Fruit fly (Drosophila melanogaster): ENCODE data around the gene sas.

The sas gene

dm6 chr3R:7130827-7131226 is 31.8 kb upstream of the sas start (continued):
- TF ChIP-seq CG4707 (GFP tag; optimal IDR thresholded peaks at IDR 0.05) = no peak
- TF ChIP-seq Dek (tag; optimal IDR thresholded peaks at IDR 0.05) = no peak
- TF ChIP-seq CG2116 (GFP tag; optimal IDR thresholded peaks at IDR 0.05) = peak; percentile 21
- TF ChIP-seq CG1602 (GFP tag; optimal IDR thresholded peaks at IDR 0.05) = no peak
- TF ChIP-seq Bgb (GFP tag; IDR thresholded peaks at IDR 0.05; ENCODE audit: partially characterized antibody) = peak; percentile 96
- TF ChIP-seq CG12391 (tag; optimal IDR thresholded peaks at IDR 0.05) = no peak
- TF ChIP-seq CG15514 (GFP tag; optimal IDR thresholded peaks at IDR 0.05) = peak; percentile 2
- TF ChIP-seq Vsx1 (GFP tag; optimal IDR thresholded peaks at IDR 0.05) = no peak
- no peak for TF ChIP-seq Xbp1 (GFP tag; optimal IDR thresholded peaks at IDR 0.05)
- no peak for TF ChIP-seq org-1 (GFP tag; optimal IDR thresholded peaks at IDR 0.05)
- TF ChIP-seq ssp (GFP tag; IDR thresholded peaks at IDR 0.05) = no peak
- TF ChIP-seq D19B (GFP tag; optimal IDR thresholded peaks at IDR 0.05) = no peak
- TF ChIP-seq stwl (tag; optimal IDR thresholded peaks at IDR 0.05) = peak; percentile 51
- no peak for TF ChIP-seq CG30403 (GFP tag; optimal IDR thresholded peaks at IDR 0.05)
- no peak for TF ChIP-seq ham (GFP tag; IDR thresholded peaks at IDR 0.05)
- TF ChIP-seq CG6765 (GFP tag; optimal IDR thresholded peaks at IDR 0.05) = no peak
- TF ChIP-seq CoRest (tag; optimal IDR thresholded peaks at IDR 0.05) = no peak
- no peak for TF ChIP-seq ap (GFP tag; IDR thresholded peaks at IDR 0.05)
- TF ChIP-seq CG2712 (tag; optimal IDR thresholded peaks at IDR 0.05) = peak; percentile 32
- TF ChIP-seq ind (GFP tag; optimal IDR thresholded peaks at IDR 0.05) = no peak
- TF ChIP-seq CG16815 (GFP tag; optimal IDR thresholded peaks at IDR 0.05) = no peak
- no peak for TF ChIP-seq Xrp1 (GFP tag; IDR thresholded peaks at IDR 0.05)
- TF ChIP-seq CG34224 (GFP tag; IDR thresholded peaks at IDR 0.05; ENCODE audit: partially characterized antibody) = peak; percentile 96
- TF ChIP-seq CG9817 (tag; optimal IDR thresholded peaks at IDR 0.05) = no peak
- no peak for TF ChIP-seq vfl (GFP tag; optimal IDR thresholded peaks at IDR 0.05)
- no peak for TF ChIP-seq Spps (tag; optimal IDR thresholded peaks at IDR 0.05)
- TF ChIP-seq E2f1 (GFP tag; IDR thresholded peaks at IDR 0.05) = no peak
- TF ChIP-seq aop (GFP tag; IDR thresholded peaks at IDR 0.05) = no peak
- no peak for TF ChIP-seq CG13123 (GFP tag; optimal IDR thresholded peaks at IDR 0.05)
- TF ChIP-seq Sry-δ (GFP tag; optimal IDR thresholded peaks at IDR 0.05) = peak; percentile 42
- TF ChIP-seq lmd (GFP tag; IDR thresholded peaks at IDR 0.05) = no peak
- no peak for TF ChIP-seq crc (GFP tag; optimal IDR thresholded peaks at IDR 0.05)
- no peak for TF ChIP-seq bcd (GFP tag; optimal IDR thresholded peaks at IDR 0.05)
- TF ChIP-seq CG6254 (GFP tag; optimal IDR thresholded peaks at IDR 0.05) = no peak
- TF ChIP-seq chif (GFP tag; optimal IDR thresholded peaks at IDR 0.05) = no peak
- TF ChIP-seq CG13775 (GFP tag; optimal IDR thresholded peaks at IDR 0.05) = no peak
- no peak for TF ChIP-seq Ravus (GFP tag; IDR thresholded peaks at IDR 0.05)
- TF ChIP-seq CG12104 (GFP tag; optimal IDR thresholded peaks at IDR 0.05) = no peak
- no peak for TF ChIP-seq lab (GFP tag; optimal IDR thresholded peaks at IDR 0.05)
- no peak for TF ChIP-seq dm (GFP tag; optimal IDR thresholded peaks at IDR 0.05)
- TF ChIP-seq stc (GFP tag; IDR thresholded peaks at IDR 0.05) = peak; percentile 4; the same call in 1 of the 2 replicates
- no peak for TF ChIP-seq Ada2b (GFP tag; IDR thresholded peaks at IDR 0.05)
- TF ChIP-seq CG15269 (tag; optimal IDR thresholded peaks at IDR 0.05) = no peak
- TF ChIP-seq gsb-n (tag; optimal IDR thresholded peaks at IDR 0.05) = peak; percentile 79
- peak; percentile 81 for TF ChIP-seq CG2129 (GFP tag; IDR thresholded peaks at IDR 0.05; ENCODE audit: partially characterized antibody)
- TF ChIP-seq fd3F (GFP tag; optimal IDR thresholded peaks at IDR 0.05) = no peak
- peak in 1 of 2 experiments; percentile 40 for TF ChIP-seq Pdp1 (GFP tag; optimal IDR thresholded peaks at IDR 0.05)
- no peak for TF ChIP-seq CG13296 (GFP tag; optimal IDR thresholded peaks at IDR 0.05)
- TF ChIP-seq NfI (GFP tag; optimal IDR thresholded peaks at IDR 0.05) = no peak
- TF ChIP-seq Chrac-16 (GFP tag; optimal IDR thresholded peaks at IDR 0.05) = no peak
- no peak for TF ChIP-seq CG11560 (tag; IDR thresholded peaks at IDR 0.05)

All from whole organism, embryonic.